Fruit fly (Drosophila melanogaster) whole organism, wandering third instar larva: ENCODE measurements around the gene p24-2.
A peak's percentile ranks its signal among the peaks of the same experiment; 100 is the strongest.
"Not testable (repeated sequence)": the region's sequence is repeated elsewhere in the genome, so short reads cannot be mapped to it uniquely, and the experiment has no call there.

Experiments used
- Abd-B ChIP-seq: fragments of >200 bp; optimal IDR thresholded peaks from 2 replicates; lab custom pipeline; 2017; ENCODE audit warnings: missing biosample characterization, missing genetic modification characterization
- CG9705 ChIP-seq: fragments of 200-800 bp; sonication (Bioruptor generic); optimal IDR thresholded peaks from 2 replicates; lab custom pipeline; 2018; ENCODE audit warnings: missing biosample characterization, mild to moderate bottlenecking, missing genetic modification characterization
- CrebA ChIP-seq: fragments of 200-800 bp; sonication (Bioruptor generic); optimal IDR thresholded peaks from 2 replicates; lab custom pipeline; 2016; ENCODE audit warnings: missing biosample characterization, mild to moderate bottlenecking, missing genetic modification characterization, borderline replicate concordance
- Dfd ChIP-seq: fragments of >200 bp; optimal IDR thresholded peaks from 2 replicates; lab custom pipeline; 2017; ENCODE audit warnings: missing biosample characterization, missing genetic modification characterization
- Dif ChIP-seq: fragments of 200-275, 200-300 bp; sonication (Bioruptor generic); optimal IDR thresholded peaks from 2 replicates; lab custom pipeline; 2018; ENCODE audit warnings: missing biosample characterization, missing genetic modification characterization; ENCODE audit not compliant: partially characterized antibody
- GATAd ChIP-seq: sonication (Bioruptor generic); optimal IDR thresholded peaks from 2 replicates; lab custom pipeline; 2016; ENCODE audit warnings: missing biosample characterization, missing genetic modification characterization
- HLH106 ChIP-seq: fragments of 200-800 bp; optimal IDR thresholded peaks from 3 replicates; lab custom pipeline; 2019; ENCODE audit warnings: missing biosample characterization, mild to moderate bottlenecking, missing genetic modification characterization, moderate library complexity
- Hnf4 ChIP-seq: fragments of 200-800 bp; sonication (Bioruptor generic); optimal IDR thresholded peaks from 2 replicates; lab custom pipeline; 2016; ENCODE audit warnings: missing biosample characterization, mild to moderate bottlenecking, missing genetic modification characterization
- Hr83 ChIP-seq: fragments of 200-300 bp; sonication (Bioruptor generic); optimal IDR thresholded peaks from 2 replicates; lab custom pipeline; 2016; ENCODE audit warnings: missing biosample characterization, mild to moderate bottlenecking, missing genetic modification characterization, moderate library complexity; ENCODE audit not compliant: poor library complexity, severe bottlenecking
- Jra ChIP-seq: sonication (Bioruptor generic); optimal IDR thresholded peaks from 2 replicates; lab custom pipeline; 2016; ENCODE audit warnings: missing biosample characterization, missing genetic modification characterization
- Mio ChIP-seq: sonication (Bioruptor generic); optimal IDR thresholded peaks from 2 replicates; lab custom pipeline; 2016; ENCODE audit warnings: missing biosample characterization, missing genetic modification characterization
- N ChIP-seq: fragments of >200 bp; optimal IDR thresholded peaks from 2 replicates; lab custom pipeline; 2018; ENCODE audit warnings: missing biosample characterization, missing external identifiers, missing genetic modification characterization
- Rel ChIP-seq, 2 experiments: fragments of 200-800 bp; sonication (Bioruptor generic) in 1 of 2; optimal IDR thresholded peaks; 2 replicates in 1 of 2; 3 replicates in 1 of 2; lab custom pipeline; 2016 to 2019; ENCODE audit warnings: mild to moderate bottlenecking in 2 of 2, missing biosample characterization in 2 of 2, missing genetic modification characterization in 2 of 2, moderate library complexity in 1 of 2
- Vsx2 ChIP-seq: fragments of 200-300, 225-300 bp; sonication (Bioruptor generic); optimal IDR thresholded peaks from 2 replicates; lab custom pipeline; 2018; ENCODE audit warnings: missing biosample characterization, missing genetic modification characterization; ENCODE audit not compliant: partially characterized antibody
- br ChIP-seq: fragments of 200-800 bp; sonication (Bioruptor generic); optimal IDR thresholded peaks from 2 replicates; lab custom pipeline; 2016; ENCODE audit warnings: missing biosample characterization, missing genetic modification characterization
- brk ChIP-seq: fragments of 200-800 bp; sonication (Bioruptor generic); optimal IDR thresholded peaks from 2 replicates; lab custom pipeline; 2016; ENCODE audit warnings: missing biosample characterization, mild to moderate bottlenecking, missing genetic modification characterization
- foxo ChIP-seq, 2 experiments: fragments of 200-800 bp; sonication (Bioruptor generic); optimal IDR thresholded peaks; 2 replicates in 1 of 2; 3 replicates in 1 of 2; lab custom pipeline; 2016 to 2017; ENCODE audit warnings: missing biosample characterization in 2 of 2, missing genetic modification characterization in 2 of 2
- h ChIP-seq: fragments of 200-800 bp; sonication (Bioruptor generic); optimal IDR thresholded peaks from 3 replicates; lab custom pipeline; 2016; ENCODE audit warnings: missing biosample characterization, mild to moderate bottlenecking, missing genetic modification characterization
- jim ChIP-seq: fragments of 175-275, 200-325 bp; sonication (Bioruptor generic); optimal IDR thresholded peaks from 2 replicates; lab custom pipeline; 2016; ENCODE audit warnings: missing biosample characterization, mild to moderate bottlenecking, missing genetic modification characterization
- lola ChIP-seq: fragments of >200 bp; optimal IDR thresholded peaks from 2 replicates; lab custom pipeline; 2017; ENCODE audit warnings: missing biosample characterization, missing genetic modification characterization
- pan ChIP-seq: fragments of >200 bp; optimal IDR thresholded peaks from 2 replicates; lab custom pipeline; 2017
- psq ChIP-seq: fragments of 200-800 bp; sonication (Bioruptor generic); optimal IDR thresholded peaks from 3 replicates; lab custom pipeline; 2017; ENCODE audit warnings: missing biosample characterization, mild to moderate bottlenecking, missing genetic modification characterization, moderate library complexity
- rgr ChIP-seq: fragments of 200-800 bp; sonication (Bioruptor generic); optimal IDR thresholded peaks from 3 replicates; lab custom pipeline; 2016; ENCODE audit warnings: missing biosample characterization, mild to moderate bottlenecking, missing genetic modification characterization
- sage ChIP-seq: fragments of 200-800 bp; sonication (Bioruptor generic); optimal IDR thresholded peaks from 2 replicates; lab custom pipeline; 2016; ENCODE audit warnings: missing biosample characterization, mild to moderate bottlenecking, missing genetic modification characterization
- sv ChIP-seq: fragments of 200-800 bp; sonication (Bioruptor generic); optimal IDR thresholded peaks from 3 replicates; lab custom pipeline; 2016; ENCODE audit warnings: missing biosample characterization, missing genetic modification characterization
- tai ChIP-seq: sonication (Bioruptor generic); optimal IDR thresholded peaks from 2 replicates; lab custom pipeline; 2016; ENCODE audit warnings: missing biosample characterization, missing genetic modification characterization
- usp ChIP-seq: fragments of >200 bp; optimal IDR thresholded peaks from 2 replicates; lab custom pipeline; 2017; ENCODE audit warnings: missing biosample characterization, missing genetic modification characterization

The p24-2 gene

dm6 chr3R:9685376-9685775 is 7.2 kb downstream of the p24-2 start, which contains the start of the genes eca and CG18542:
eca (minus strand) TSS chr3R:9685476.
CG18542 (plus strand) TSS chr3R:9685760.
- TF ChIP-seq lola (GFP tag; lab: Kevin White, UChicago); brk; Hr83: not testable (repeated sequence)

dm6 chr3R:9684125-9684524 is 8.5 kb downstream of the p24-2 start, which contains the start of gene CG9444:
CG9444 (minus strand) TSS chr3R:9684264.
- TF ChIP-seq Rel (GFP tag; optimal IDR thresholded peaks at IDR 0.05; lab: Kevin White, UChicago) (no peak), Rel (tag; optimal IDR thresholded peaks at IDR 0.05; lab: Kevin White, UChicago) (peak; percentile 79), Jra (GFP tag; lab: Kevin White, UChicago) (no peak)
- TF ChIP-seq, all 38 proteins: peak for 1

- TF ChIP-seq Dfd: no peak
- TF ChIP-seq lola (GFP tag; lab: Kevin White, UChicago): no peak
- TF ChIP-seq CG9705 (GFP tag; lab: Kevin White, UChicago): no peak
- no peak for TF ChIP-seq Jra (GFP tag; lab: Kevin White, UChicago)
- no peak for TF ChIP-seq sage
- TF ChIP-seq foxo (GFP tag; optimal IDR thresholded peaks at IDR 0.05; lab: Kevin White, UChicago): no peak
- TF ChIP-seq usp (GFP tag; lab: Kevin White, UChicago): no peak
- TF ChIP-seq psq (GFP tag; lab: Kevin White, UChicago): no peak
- TF ChIP-seq GATAd (GFP tag; lab: Kevin White, UChicago): no peak
- TF ChIP-seq N: no peak
- no peak for TF ChIP-seq brk
- TF ChIP-seq pan (lab: Kevin White, UChicago): no peak
- no peak for TF ChIP-seq Abd-B (GFP tag; lab: Kevin White, UChicago)
- TF ChIP-seq CrebA (GFP tag; lab: Kevin White, UChicago): no peak
- TF ChIP-seq HLH106 (tag; lab: Kevin White, UChicago): no peak
- TF ChIP-seq Rel (GFP tag; optimal IDR thresholded peaks at IDR 0.05; lab: Kevin White, UChicago): no peak
- TF ChIP-seq Rel (tag; optimal IDR thresholded peaks at IDR 0.05; lab: Kevin White, UChicago): no peak
Observed at dm6 chr3R:9683064-9683682, 9.4 kb downstream of the p24-2 start.

dm6 chr3R:9679746-9680145 is 12.8 kb downstream of the p24-2 start, which contains the start of gene nmdyn-D7:
nmdyn-D7 (plus strand) TSS chr3R:9679939.
- TF ChIP-seq h (GFP tag; lab: Kevin White, UChicago) (no peak), Rel (GFP tag; optimal IDR thresholded peaks at IDR 0.05; lab: Kevin White, UChicago) (no peak), Rel (tag; optimal IDR thresholded peaks at IDR 0.05; lab: Kevin White, UChicago) (peak; percentile 99)

- TF ChIP-seq rgr (GFP tag; lab: Kevin White, UChicago): peak; percentile 28
- no peak for TF ChIP-seq Mio (GFP tag; lab: Kevin White, UChicago)
- no peak for TF ChIP-seq Rel (GFP tag; optimal IDR thresholded peaks at IDR 0.05; lab: Kevin White, UChicago)
- TF ChIP-seq Rel (tag; optimal IDR thresholded peaks at IDR 0.05; lab: Kevin White, UChicago): peak; percentile 51
- TF ChIP-seq lola (GFP tag; lab: Kevin White, UChicago): no peak
- no peak for TF ChIP-seq tai (GFP tag; lab: Kevin White, UChicago)
- no peak for TF ChIP-seq pan (lab: Kevin White, UChicago)
- no peak for TF ChIP-seq sage
- TF ChIP-seq Hr83: no peak
- no peak for TF ChIP-seq br (GFP tag; lab: Kevin White, UChicago)
- no peak for TF ChIP-seq Hnf4 (GFP tag; lab: Kevin White, UChicago)
- TF ChIP-seq Vsx2 (GFP tag; lab: Kevin White, UChicago): no peak
- peak; percentile 60 for TF ChIP-seq Dif (GFP tag; lab: Kevin White, UChicago)
- TF ChIP-seq jim (GFP tag; lab: Kevin White, UChicago): no peak
- TF ChIP-seq sv (GFP tag; lab: Kevin White, UChicago): peak; percentile 26
- TF ChIP-seq, all 38 proteins: peak for 4
Observed at dm6 chr3R:9677734-9678341, 14.8 kb downstream of the p24-2 start, which contains the start of gene p23. p23 (plus strand) TSS chr3R:9677927.
